Fruit fly (Drosophila melanogaster) whole organism, larva: ENCODE measurements around the gene CG6023.

Experiments used
- noc ChIP-seq: fragments of 200-800 bp; sonication (Bioruptor generic); optimal IDR thresholded peaks from 3 replicates; lab custom pipeline; 2019; ENCODE audit warnings: missing biosample characterization, mild to moderate bottlenecking, missing genetic modification characterization, moderate library complexity

The CG6023 gene

DNA sequence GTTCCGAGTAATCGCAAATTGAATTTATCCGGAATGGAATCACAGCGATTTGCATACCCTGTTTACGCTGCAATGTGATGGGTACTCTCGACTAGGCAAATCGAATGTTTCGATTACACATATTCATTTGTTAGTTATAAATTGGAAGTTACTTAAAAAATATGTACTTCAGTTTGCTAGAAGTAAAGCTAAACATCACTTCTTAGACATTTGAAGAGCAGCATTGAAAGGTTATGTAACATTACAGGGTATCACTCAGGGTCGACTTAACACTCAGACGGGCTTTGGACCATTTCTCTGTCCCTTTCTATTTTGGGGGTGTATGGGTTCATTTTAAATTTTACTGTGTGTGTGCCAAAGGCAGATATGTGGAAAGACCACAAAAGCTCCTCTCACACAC lies 20.0 kb upstream of the CG6023 start:
- TF ChIP-seq noc (tag; lab: Kevin White, UChicago) = no peak

DNA sequence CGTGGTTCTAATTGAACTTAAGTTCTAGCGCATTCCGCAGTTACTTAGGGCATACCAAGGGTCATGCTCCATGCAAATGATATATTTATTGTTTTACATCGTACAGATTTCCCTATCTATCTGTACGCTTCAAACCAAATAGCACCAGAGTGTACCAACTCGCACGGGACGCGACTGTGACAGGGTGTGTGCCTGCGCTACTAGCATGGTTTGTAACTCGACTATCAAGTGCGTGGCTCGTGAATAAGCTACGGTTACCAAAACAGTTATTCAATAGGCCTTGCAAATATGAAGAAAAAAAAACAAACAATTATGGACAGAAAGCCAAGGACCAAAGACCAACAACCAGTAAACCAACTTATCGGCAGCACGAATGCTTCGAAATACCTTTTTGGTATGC lies 365 bp upstream of the CG6023 start:
- TF ChIP-seq noc (tag; lab: Kevin White, UChicago) = no peak

DNA sequence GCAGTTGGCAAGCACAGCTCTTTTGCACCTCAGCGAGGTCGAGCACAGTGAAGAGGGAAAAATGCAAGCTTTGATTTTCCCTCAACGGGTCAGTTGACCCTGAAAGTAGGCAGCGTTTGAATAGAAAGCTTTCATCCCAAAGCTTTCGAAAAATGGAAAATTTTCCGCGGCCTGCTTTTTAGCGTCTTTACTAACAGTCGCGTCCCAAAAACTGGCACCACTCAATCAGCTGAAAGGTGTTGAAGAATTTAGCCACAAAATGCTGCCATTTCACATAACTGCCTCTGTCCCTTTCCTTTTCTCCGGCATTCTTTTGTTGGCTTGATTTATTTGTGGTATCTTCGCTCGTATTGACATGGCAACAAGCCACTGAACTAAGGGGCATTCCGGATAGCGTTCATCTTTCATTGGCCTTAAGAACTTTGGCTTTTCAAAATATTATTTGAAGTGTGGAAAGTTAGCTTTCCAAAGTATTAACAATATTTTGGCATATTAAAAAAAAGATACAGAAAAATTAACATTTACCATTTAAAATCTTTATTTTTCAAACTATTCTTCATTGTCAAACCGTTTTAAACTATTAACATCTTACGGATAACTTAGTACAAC lies 977 bp downstream of the CG6023 start:
- TF ChIP-seq noc (tag; lab: Kevin White, UChicago) = peak; percentile 5

dm6 chrX:18315835-18316234 lies 5.2 kb downstream of the CG6023 start:
- TF ChIP-seq noc (tag; lab: Kevin White, UChicago) = no peak

dm6 chrX:18312445-18312911 lies 8.5 kb downstream of the CG6023 start:
- no peak for TF ChIP-seq noc (tag; lab: Kevin White, UChicago)

dm6 chrX:18310979-18311378 lies 10.0 kb downstream of the CG6023 start:
- no peak for TF ChIP-seq noc (tag; lab: Kevin White, UChicago)

DNA sequence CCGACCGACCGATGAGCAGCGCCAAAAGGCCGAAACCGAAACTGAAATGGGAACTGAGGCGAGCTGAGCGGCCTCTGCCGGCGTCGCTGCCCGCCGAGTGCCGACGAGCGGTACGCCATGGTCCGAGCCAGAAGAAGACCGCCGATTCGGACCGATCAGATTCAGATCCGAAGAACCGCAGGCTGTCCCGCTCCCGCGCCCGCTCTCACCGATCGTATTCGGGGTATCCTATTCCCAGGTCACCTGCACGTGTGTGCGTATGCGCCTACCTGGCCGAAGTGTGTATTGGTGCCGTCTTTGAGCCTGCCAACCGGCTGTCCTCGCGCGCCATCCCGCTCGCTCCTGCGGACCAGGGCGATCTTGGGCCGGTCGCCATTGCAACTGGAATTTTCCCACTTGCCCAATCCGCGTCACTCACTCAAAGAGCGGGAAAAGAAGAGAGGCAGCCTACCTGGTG lies 11.7 kb downstream of the CG6023 start, which contains the start of gene upd1:
Gene upd1, minus strand, starts transcription at position 51 of the 457 bp plus-strand sequence.
- no peak for TF ChIP-seq noc (tag; lab: Kevin White, UChicago)

DNA sequence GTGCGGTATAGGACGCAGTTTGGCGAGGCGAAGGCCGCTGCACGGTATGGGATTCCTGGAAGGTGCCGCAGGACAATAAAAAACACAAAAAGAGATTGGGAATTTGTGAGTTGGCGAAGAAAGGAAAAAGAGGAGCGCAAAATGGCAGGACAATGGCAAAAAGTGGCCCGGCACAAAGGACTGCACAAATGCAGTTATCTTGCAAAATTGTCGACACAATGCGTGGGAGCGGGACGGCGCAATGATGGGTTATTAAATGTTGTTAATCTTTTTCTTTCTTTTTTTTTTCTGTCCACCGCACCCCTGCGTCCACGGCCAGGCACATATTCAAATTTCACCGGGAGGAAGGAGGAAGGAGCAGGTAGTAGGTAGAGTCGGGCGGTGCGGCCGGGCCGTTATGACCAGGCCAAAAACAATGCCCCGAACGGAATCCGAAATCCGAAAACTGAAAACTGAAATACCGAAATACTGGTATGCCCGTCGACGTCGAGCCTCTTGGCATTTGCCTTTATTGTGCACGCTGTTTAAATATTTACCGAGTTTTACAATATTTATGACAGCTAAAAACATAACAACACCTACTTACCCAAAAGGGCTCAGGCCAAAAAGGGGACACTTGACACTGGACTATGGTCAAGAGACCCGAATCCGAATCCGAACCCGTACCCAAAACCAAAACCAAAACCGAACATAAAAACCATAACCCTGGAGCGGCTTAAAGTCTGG lies 17.2 kb downstream of the CG6023 start:
- no peak for TF ChIP-seq noc (tag; lab: Kevin White, UChicago)

dm6 chrX:18300775-18301316 lies 20.1 kb downstream of the CG6023 start:
- no peak for TF ChIP-seq noc (tag; lab: Kevin White, UChicago)

- no peak for TF ChIP-seq noc (tag; lab: Kevin White, UChicago)
Observed at dm6 chrX:18297905-18298630, 22.9 kb downstream of the CG6023 start.

DNA sequence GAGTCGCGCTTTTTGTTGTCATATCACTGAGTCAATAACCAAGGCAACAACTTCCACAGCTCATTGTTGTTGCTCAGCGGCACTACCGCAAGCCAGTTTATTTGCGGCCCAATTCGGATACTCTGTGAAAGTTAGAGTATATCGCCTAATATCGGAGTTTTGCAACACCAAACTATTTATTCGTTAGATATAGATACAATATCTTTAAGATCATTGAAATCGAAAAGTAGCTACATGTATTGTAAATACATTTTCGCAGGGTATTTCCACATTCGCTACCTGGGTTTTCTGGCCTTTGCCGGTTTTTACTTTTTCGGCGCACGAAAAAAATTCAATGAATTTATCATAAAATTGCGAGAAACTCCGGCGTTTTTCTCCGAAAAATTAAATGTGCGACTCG lies 27.0 kb downstream of the CG6023 start:
- TF ChIP-seq noc (tag; lab: Kevin White, UChicago) = peak; percentile 29

- no peak for TF ChIP-seq noc (tag; lab: Kevin White, UChicago)
Observed at dm6 chrX:18288652-18289051, 32.3 kb downstream of the CG6023 start.

dm6 chrX:18287587-18287986 lies 33.4 kb downstream of the CG6023 start:
- TF ChIP-seq noc (tag; lab: Kevin White, UChicago) = no peak

- no peak for TF ChIP-seq noc (tag; lab: Kevin White, UChicago)
Observed at dm6 chrX:18285215-18285614, 35.8 kb downstream of the CG6023 start.

DNA sequence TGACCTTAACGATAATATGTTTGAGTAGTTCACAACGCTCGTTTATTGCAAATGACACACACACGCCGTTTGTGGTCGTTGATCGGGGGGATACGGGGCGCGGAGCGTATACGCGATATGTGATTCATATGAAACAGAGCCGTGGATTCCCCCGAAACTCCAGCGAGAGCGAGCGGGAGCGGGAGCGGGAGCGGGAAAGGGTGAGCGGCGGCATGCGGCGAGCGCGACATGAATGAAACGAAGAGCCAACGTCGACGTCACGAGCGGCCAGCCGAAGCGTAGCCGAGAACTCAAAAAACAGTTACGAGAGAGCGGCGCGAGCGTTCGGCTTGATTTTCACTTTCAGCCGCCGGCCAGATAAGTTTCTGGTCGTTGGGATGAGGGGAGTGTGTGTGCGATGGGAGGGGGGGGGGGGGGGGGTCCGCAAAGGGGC lies 38.6 kb downstream of the CG6023 start:
- TF ChIP-seq noc (tag; lab: Kevin White, UChicago) = peak; percentile 20

- TF ChIP-seq noc (tag; lab: Kevin White, UChicago) = no peak
Observed at dm6 chrX:18278706-18279105, 42.3 kb downstream of the CG6023 start.
